Fruit fly (Drosophila melanogaster) whole organism, adult: ENCODE data around the gene NUCB1.

ENCODE experiments used
- CG11617 ChIP-seq: fragments of 200-800 bp; sonication (Bioruptor generic); optimal IDR thresholded peaks from 2 replicates; lab custom pipeline; 2017; ENCODE audit warnings: mild to moderate bottlenecking, missing biosample characterization, missing genetic modification reagents, missing genetic modification characterization
- CG12768 ChIP-seq: fragments of 200-800 bp; sonication (Bioruptor generic); optimal IDR thresholded peaks from 2 replicates; lab custom pipeline; 2017; ENCODE audit warnings: missing biosample characterization, missing genetic modification characterization, mild to moderate bottlenecking, moderate library complexity, missing genetic modification reagents
- CG14711 ChIP-seq: fragments of 200-800 bp; sonication (Bioruptor generic); optimal IDR thresholded peaks from 2 replicates; lab custom pipeline; 2018; ENCODE audit warnings: missing biosample characterization, mild to moderate bottlenecking, missing genetic modification characterization, moderate library complexity
- CG1620 ChIP-seq: fragments of 200-800 bp; sonication (Bioruptor generic); optimal IDR thresholded peaks from 2 replicates; lab custom pipeline; 2016; ENCODE audit warnings: missing biosample characterization, missing genetic modification characterization
- CG33017 ChIP-seq: fragments of 200-800 bp; sonication (Bioruptor generic); optimal IDR thresholded peaks from 2 replicates; lab custom pipeline; 2018; ENCODE audit warnings: missing biosample characterization, mild to moderate bottlenecking, missing genetic modification characterization, moderate library complexity
- CG5204 ChIP-seq: fragments of 200-800 bp; sonication (Bioruptor generic); optimal IDR thresholded peaks from 2 replicates; lab custom pipeline; 2016; ENCODE audit warnings: missing biosample characterization, missing genetic modification characterization
- CG7045 ChIP-seq: fragments of 200-800 bp; sonication (Bioruptor generic); optimal IDR thresholded peaks from 2 replicates; lab custom pipeline; 2017; ENCODE audit warnings: missing biosample characterization, mild to moderate bottlenecking, missing genetic modification characterization
- CG7101 ChIP-seq: fragments of 200-800 bp; sonication (Bioruptor generic); optimal IDR thresholded peaks from 2 replicates; lab custom pipeline; 2018; ENCODE audit warnings: missing biosample characterization, mild to moderate bottlenecking, missing genetic modification characterization, moderate library complexity
- Clk ChIP-seq: fragments of 200-800 bp; sonication (Bioruptor generic); optimal IDR thresholded peaks from 2 replicates; lab custom pipeline; 2017; ENCODE audit warnings: missing biosample characterization, missing genetic modification characterization
- Crg-1 ChIP-seq: fragments of 200-800 bp; sonication (Bioruptor generic); optimal IDR thresholded peaks from 2 replicates; lab custom pipeline; 2016; ENCODE audit warnings: missing biosample characterization, missing genetic modification characterization
- Hr96 ChIP-seq: fragments of 200-800 bp; sonication (Bioruptor generic); optimal IDR thresholded peaks from 2 replicates; lab custom pipeline; 2016; ENCODE audit warnings: missing biosample characterization, missing genetic modification characterization
- Mnt ChIP-seq: fragments of 200-800 bp; sonication (Bioruptor generic); optimal IDR thresholded peaks from 2 replicates; lab custom pipeline; 2016; ENCODE audit warnings: missing biosample characterization, mild to moderate bottlenecking, missing genetic modification characterization
- bab1 ChIP-seq: fragments of 200-800 bp; sonication (Bioruptor generic); optimal IDR thresholded peaks from 3 replicates; lab custom pipeline; 2019; ENCODE audit warnings: missing biosample characterization, mild to moderate bottlenecking, missing genetic modification characterization, moderate library complexity
- cic ChIP-seq: fragments of 200-800 bp; sonication (Bioruptor generic); optimal IDR thresholded peaks from 2 replicates; lab custom pipeline; 2017; ENCODE audit warnings: missing biosample characterization, mild to moderate bottlenecking, missing genetic modification characterization, moderate library complexity
- cnc ChIP-seq, 2 experiments: fragments of >200 bp; optimal IDR thresholded peaks; 2 replicates each; lab custom pipeline; 2017
- kay ChIP-seq: fragments of 200-800 bp; sonication (Bioruptor generic); peaks from one replicate; lab custom pipeline; 2016; ENCODE audit warnings: missing biosample characterization, missing genetic modification characterization, borderline replicate concordance
- ovo ChIP-seq: fragments of 200-800 bp; sonication (Bioruptor generic); optimal IDR thresholded peaks from 2 replicates; lab custom pipeline; 2016; ENCODE audit warnings: missing biosample characterization, missing genetic modification characterization
- pad ChIP-seq: fragments of 200-800 bp; sonication (Bioruptor generic); optimal IDR thresholded peaks from 3 replicates; lab custom pipeline; 2017; ENCODE audit warnings: missing biosample characterization, missing genetic modification characterization, mild to moderate bottlenecking, moderate library complexity, missing genetic modification reagents
- tj ChIP-seq: fragments of 200-800 bp; sonication (Bioruptor generic); optimal IDR thresholded peaks from 3 replicates; lab custom pipeline; 2017; ENCODE audit warnings: missing biosample characterization, mild to moderate bottlenecking, missing genetic modification characterization, moderate library complexity
- toe ChIP-seq: fragments of 200-800 bp; sonication (Bioruptor generic); optimal IDR thresholded peaks from 2 replicates; lab custom pipeline; 2016; ENCODE audit warnings: missing biosample characterization, missing genetic modification characterization

NUCB1 gene

DNA sequence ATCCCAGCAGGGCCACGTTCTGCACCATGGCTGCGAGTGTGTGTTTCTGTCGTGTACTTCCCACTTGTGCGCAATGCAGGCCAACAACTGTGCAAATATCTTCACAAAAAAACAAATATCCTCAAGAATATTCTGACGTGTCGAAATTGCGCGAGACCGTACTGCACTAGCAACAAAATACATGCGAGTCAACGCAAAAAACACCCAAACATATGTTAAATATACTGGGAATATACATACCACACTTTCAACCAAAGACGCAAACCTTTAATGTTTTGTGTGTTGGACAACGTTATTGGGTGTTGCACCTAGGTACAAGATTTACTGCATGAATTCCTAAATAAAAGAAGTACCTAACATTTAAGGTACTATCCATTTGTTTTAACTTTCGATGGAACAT lies at the start of gene NUCB1:
Gene NUCB1, minus strand, starts transcription at position 173 of the 400 bp plus-strand sequence.
- TF ChIP-seq tj (GFP tag; lab: Kevin White, UChicago) (no peak), Mnt (GFP tag; lab: Kevin White, UChicago) (peak; percentile 18), kay (no peak), CG7045 (GFP tag; lab: Kevin White, UChicago) (no peak), CG5204 (GFP tag; lab: Kevin White, UChicago) (peak; percentile 42), CG14711 (tag; lab: Kevin White, UChicago) (peak; percentile 45), ovo (GFP tag; lab: Kevin White, UChicago) (peak; percentile 50), cnc (optimal IDR thresholded peaks at IDR 0.05; lab: Kevin White, UChicago) (no peak), CG7101 (tag; lab: Kevin White, UChicago) (peak; percentile 41), pad (GFP tag; lab: Kevin White, UChicago) (peak; percentile 50), CG33017 (no peak), CG1620 (peak; percentile 70), cic (no peak), CG11617 (no peak), toe (peak; percentile 40), Hr96 (GFP tag; lab: Kevin White, UChicago) (peak; percentile 64), bab1 (peak; percentile 78), Clk (no peak), CG12768 (GFP tag; lab: Kevin White, UChicago) (no peak), Crg-1 (peak; percentile 67)

DNA sequence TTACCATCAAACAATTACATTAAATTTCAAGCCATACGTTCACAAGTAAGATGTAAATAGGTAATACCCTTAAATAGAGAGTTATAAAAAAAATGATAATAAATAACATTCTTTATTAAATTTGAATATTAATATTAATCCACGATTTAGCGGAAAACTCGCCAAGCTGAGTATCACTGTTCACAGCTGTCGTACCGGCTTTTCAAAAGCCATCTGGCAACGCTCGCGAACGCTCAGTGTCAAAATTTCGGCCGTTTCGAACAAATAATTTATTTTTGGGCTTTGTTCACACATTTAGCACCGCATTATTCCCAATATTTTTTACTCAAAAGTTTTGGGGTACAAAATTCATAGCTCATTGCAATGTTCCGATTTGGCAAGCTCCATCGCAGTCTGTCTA lies 47.4 kb upstream of the NUCB1 start, which contains the start of gene TrpRS-m:
Gene TrpRS-m, plus strand, starts transcription at position 211 of the 400 bp plus-strand sequence.
- TF ChIP-seq bab1, result peak; percentile 35
- TF ChIP-seq toe, result no peak

DNA sequence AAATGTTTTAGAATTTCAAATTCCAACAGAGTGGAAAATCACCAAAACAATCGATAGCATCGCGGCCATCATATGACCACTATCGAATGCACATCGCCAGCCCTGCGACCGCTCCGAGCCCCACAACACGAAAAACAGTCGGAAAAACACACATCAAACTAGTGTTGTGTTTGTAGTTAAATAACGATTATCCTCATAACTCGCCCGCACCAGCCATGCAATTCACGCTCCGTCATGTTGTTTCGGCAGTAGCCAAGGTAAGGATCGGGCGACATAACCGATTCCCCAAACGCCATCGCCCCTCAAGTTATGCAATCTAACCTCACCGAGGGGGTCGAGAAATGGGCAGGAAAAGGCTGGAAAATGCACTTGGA lies 44.9 kb upstream of the NUCB1 start:
- no peak for TF ChIP-seq CG12768 (GFP tag; lab: Kevin White, UChicago)
- peak; percentile 55 for TF ChIP-seq toe
- TF ChIP-seq CG7045 (GFP tag; lab: Kevin White, UChicago), result peak; percentile 20
- peak; percentile 57 for TF ChIP-seq Hr96 (GFP tag; lab: Kevin White, UChicago)
- no peak for TF ChIP-seq cic
- TF ChIP-seq bab1, result peak; percentile 27
- peak; percentile 13 for TF ChIP-seq CG11617
- peak; percentile 2 for TF ChIP-seq Mnt (GFP tag; lab: Kevin White, UChicago)

DNA sequence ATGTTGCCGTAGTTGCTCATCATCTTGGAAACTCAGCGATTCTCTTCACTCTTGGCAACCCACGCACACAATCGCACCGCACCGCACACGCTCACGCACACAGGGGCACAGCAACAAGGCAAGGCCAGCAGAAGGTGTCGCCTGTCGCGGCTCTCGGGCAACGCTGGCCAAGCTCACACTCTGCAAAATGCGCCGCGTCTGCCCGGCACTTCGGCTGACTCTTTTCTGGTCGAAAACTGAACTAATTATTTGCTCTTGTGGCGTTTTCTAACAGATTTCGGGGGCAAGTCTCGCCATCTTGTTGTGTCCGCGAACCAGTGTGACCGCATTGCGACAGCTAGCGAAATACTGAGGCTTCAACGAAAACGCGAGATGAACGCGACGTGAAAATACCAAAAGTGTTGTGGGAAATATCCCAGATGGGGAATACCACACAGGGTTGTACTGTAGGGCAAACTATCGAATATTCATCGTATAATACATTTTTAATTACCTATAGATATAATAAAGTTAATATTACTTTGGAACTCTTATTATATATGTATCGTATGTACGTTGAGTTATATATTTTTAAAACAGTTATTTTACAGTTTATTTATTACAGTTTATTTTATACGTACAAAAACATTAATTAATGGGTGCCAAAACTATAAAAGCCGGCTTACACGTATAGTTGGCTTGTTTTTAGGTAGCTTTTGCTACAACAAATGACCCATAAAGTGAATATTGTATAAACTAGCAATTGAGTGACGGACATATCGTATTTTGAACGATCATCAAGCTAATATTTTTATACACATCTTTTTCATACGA lies 44.3 kb upstream of the NUCB1 start, which contains the start of the genes MED19 and CG7430:
Gene MED19, minus strand, starts transcription at position 333 of the 813 bp plus-strand sequence.
Gene CG7430, plus strand, starts transcription at position 748 of the 813 bp plus-strand sequence.
- TF ChIP-seq kay, result no peak
- no peak for TF ChIP-seq toe
- peak; percentile 41 for TF ChIP-seq CG7101 (tag; lab: Kevin White, UChicago)
- TF ChIP-seq CG11617, result no peak
- peak; percentile 50 for TF ChIP-seq cic
- peak; percentile 38 for TF ChIP-seq CG14711 (tag; lab: Kevin White, UChicago)
- TF ChIP-seq CG7045 (GFP tag; lab: Kevin White, UChicago), result no peak
- peak; percentile 58 for TF ChIP-seq Mnt (GFP tag; lab: Kevin White, UChicago)
- TF ChIP-seq CG5204 (GFP tag; lab: Kevin White, UChicago), result no peak
- peak; percentile 26 for TF ChIP-seq CG33017
- no peak for TF ChIP-seq cnc (optimal IDR thresholded peaks at IDR 0.05; lab: Kevin White, UChicago)
- TF ChIP-seq bab1, result peak; percentile 78
- peak; percentile 31 for TF ChIP-seq tj (GFP tag; lab: Kevin White, UChicago)
- TF ChIP-seq pad (GFP tag; lab: Kevin White, UChicago), result peak; percentile 8

- TF ChIP-seq CG12768 (GFP tag; lab: Kevin White, UChicago), result peak; percentile 10
- no peak for TF ChIP-seq CG1620
Observed at dm6 chr3L:17842892-17843703, 41.0 kb upstream of the NUCB1 start, which contains the start of gene CG5567. Gene CG5567, minus strand, starts transcription at chr3L:17843544.

- TF ChIP-seq CG5204 (GFP tag; lab: Kevin White, UChicago) (no peak), toe (peak; percentile 64), CG1620 (no peak), cnc (optimal IDR thresholded peaks at IDR 0.05; lab: Kevin White, UChicago) (peak in 1 of 2 experiments; percentile 75), ovo (GFP tag; lab: Kevin White, UChicago) (no peak), Clk (peak; percentile 31), bab1 (peak; percentile 69), CG14711 (tag; lab: Kevin White, UChicago) (peak; percentile 95), CG33017 (peak; percentile 57), CG7045 (GFP tag; lab: Kevin White, UChicago) (peak; percentile 24), Mnt (GFP tag; lab: Kevin White, UChicago) (peak; percentile 44), tj (GFP tag; lab: Kevin White, UChicago) (peak; percentile 52), CG7101 (tag; lab: Kevin White, UChicago) (peak; percentile 60), CG12768 (GFP tag; lab: Kevin White, UChicago) (peak; percentile 83), Crg-1 (no peak), Hr96 (GFP tag; lab: Kevin White, UChicago) (peak; percentile 67), cic (peak; percentile 78), pad (GFP tag; lab: Kevin White, UChicago) (peak; percentile 98), kay (no peak), CG11617 (peak; percentile 58)
Observed at dm6 chr3L:17841085-17841606, 39.1 kb upstream of the NUCB1 start, which contains the start of gene CG5577. Gene CG5577, minus strand, starts transcription at chr3L:17841427.
